Worm (Caenorhabditis elegans): ENCODE measurements around the gene csa-1.

DNA sequence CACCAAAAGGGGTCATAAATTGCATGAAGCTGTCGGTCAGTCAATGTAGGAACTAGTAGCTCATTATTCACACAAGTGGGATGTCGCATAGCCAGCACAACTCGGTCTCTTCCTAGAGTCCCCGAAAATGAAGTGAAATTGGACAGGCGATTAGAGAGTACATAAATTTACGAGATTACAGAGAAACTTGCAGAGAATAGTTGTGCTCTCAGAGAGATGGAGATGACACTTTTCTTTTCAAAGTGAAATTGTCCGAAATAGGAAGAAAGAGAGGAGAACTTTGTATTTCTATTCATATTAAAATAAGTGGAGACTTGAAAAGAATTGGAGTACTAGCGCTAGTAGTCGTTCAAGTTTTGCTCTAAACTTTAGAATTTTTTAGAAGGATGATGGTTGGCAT, 14.0 kb downstream of the csa-1 start:
- TF ChIP-seq sdc-2 (tag; optimal IDR thresholded peaks at IDR 0.05) (no peak), tbx-7 (tag; optimal IDR thresholded peaks at IDR 0.05) (no peak), nhr-11 (tag; optimal IDR thresholded peaks at IDR 0.05) (no peak), ceh-9 (tag; optimal IDR thresholded peaks at IDR 0.05) (no peak), lin-11 (tag; optimal IDR thresholded peaks at IDR 0.05) (no peak), pag-3 (tag; optimal IDR thresholded peaks at IDR 0.05; ENCODE audit: borderline replicate concordance) (no peak), nfya-1 (tag; optimal IDR thresholded peaks at IDR 0.05) (no peak), T23F11.4 (GFP tag; optimal IDR thresholded peaks at IDR 0.05) (no peak), ceh-19 (GFP tag; optimal IDR thresholded peaks at IDR 0.05) (no peak), ceh-14 (tag; optimal IDR thresholded peaks at IDR 0.05) (no peak), ceh-30 (tag; optimal IDR thresholded peaks at IDR 0.05) (no peak), ama-1 (optimal IDR thresholded peaks at IDR 0.05) (no peak)

Measured in whole organism, late embryonic.